Worm (Caenorhabditis elegans) whole organism, L4 larva: ENCODE measurements around the gene K09F6.13.
"Not testable (repeated sequence)": the region's sequence is repeated elsewhere in the genome, so short reads cannot be mapped to it uniquely, and the experiment has no call there.

Source experiments
- D1046.2 ChIP-seq: fragments of 200-800 bp; sonication (Bioruptor generic); IDR thresholded peaks from 2 replicates; pipeline ENCODE4 v1.3.6; 2022; ENCODE audit warnings: missing genetic modification characterization, missing compliant biosample characterization
- F26F4.8 ChIP-seq: fragments of 200-800 bp; sonication (Bioruptor generic); conservative IDR thresholded peaks from 2 replicates; pipeline ENCODE4 v1.3.6; 2022; ENCODE audit warnings: missing genetic modification characterization, missing compliant biosample characterization
- F37D6.2 ChIP-seq: sonication (generic microtip); optimal IDR thresholded peaks from 2 replicates; lab custom pipeline; 2016; ENCODE audit warnings: mild to moderate bottlenecking, missing genetic modification characterization, missing compliant biosample characterization
- T20F7.1 ChIP-seq: fragments of 200-800 bp; sonication (Bioruptor generic); optimal IDR thresholded peaks from 2 replicates; lab custom pipeline; 2018; ENCODE audit warnings: mild to moderate bottlenecking, missing genetic modification characterization, missing compliant biosample characterization
- ZK337.2 ChIP-seq: fragments of 200-800 bp; sonication (Bioruptor generic); IDR thresholded peaks from 2 replicates; pipeline ENCODE4 v1.3.6; 2022; ENCODE audit warnings: missing genetic modification reagents, missing genetic modification characterization, missing compliant biosample characterization
- aha-1 ChIP-seq: fragments of 150-350 bp; peaks from one replicate; lab custom pipeline; 2014; ENCODE audit warnings: missing biosample characterization, missing genetic modification characterization
- ceh-20 ChIP-seq: fragments of 200-800 bp; sonication (Bioruptor generic); IDR thresholded peaks from 2 replicates; pipeline ENCODE4 v1.3.6; 2022; ENCODE audit warnings: missing genetic modification reagents, missing genetic modification characterization, missing compliant biosample characterization
- daf-12 ChIP-seq: fragments of 150-350 bp; optimal IDR thresholded peaks from 2 replicates; lab custom pipeline; 2014; ENCODE audit warnings: missing biosample characterization, missing genetic modification reagents, missing genetic modification characterization
- daf-16 ChIP-seq, 3 experiments: sonication (generic microtip); optimal IDR thresholded peaks; 2 replicates each; lab custom pipeline; 2016 to 2017; ENCODE audit warnings: missing genetic modification characterization in 3 of 3, missing genetic modification reagents in 3 of 3, mild to moderate bottlenecking in 2 of 3, missing compliant biosample characterization in 2 of 3, missing biosample characterization in 1 of 3, moderate library complexity in 1 of 3
- dmd-8 ChIP-seq: fragments of 200-800 bp; sonication (Bioruptor generic); IDR thresholded peaks from 2 replicates; pipeline ENCODE4 v1.3.6; 2022; ENCODE audit warnings: missing genetic modification characterization, missing compliant biosample characterization
- dmd-9 ChIP-seq: fragments of 200-800 bp; sonication (Bioruptor generic); IDR thresholded peaks from 2 replicates; pipeline ENCODE4 v1.3.6; 2022; ENCODE audit warnings: missing genetic modification reagents, missing genetic modification characterization, missing compliant biosample characterization
- dpl-1 ChIP-seq: fragments of 150-350 bp; optimal IDR thresholded peaks from 2 replicates; lab custom pipeline; 2014; ENCODE audit warnings: missing biosample characterization, missing genetic modification reagents, missing genetic modification characterization
- duxl-1 ChIP-seq: sonication (generic microtip); optimal IDR thresholded peaks from 2 replicates; lab custom pipeline; 2016; ENCODE audit warnings: mild to moderate bottlenecking, missing genetic modification characterization, moderate library complexity, missing compliant biosample characterization; ENCODE audit not compliant: poor library complexity
- hif-1 ChIP-seq, 2 experiments: sonication (generic microtip); optimal IDR thresholded peaks; 2 replicates each; lab custom pipeline; 2016 to 2017; ENCODE audit warnings: missing compliant biosample characterization in 2 of 2, missing genetic modification characterization in 2 of 2, missing genetic modification reagents in 2 of 2, missing genotype in 2 of 2, mild to moderate bottlenecking in 1 of 2
- hlh-11 ChIP-seq: fragments of 200-800 bp; sonication (Bioruptor generic); optimal IDR thresholded peaks from 2 replicates; lab custom pipeline; 2018; ENCODE audit warnings: mild to moderate bottlenecking, missing genetic modification characterization, missing compliant biosample characterization
- hmg-1.1 ChIP-seq: fragments of 200-800 bp; sonication (Bioruptor generic); IDR thresholded peaks from 2 replicates; pipeline ENCODE4 v1.3.6; 2022; ENCODE audit warnings: missing genetic modification reagents, missing genetic modification characterization, missing compliant biosample characterization
- lim-7 ChIP-seq: fragments of 200-800 bp; sonication (Bioruptor generic); IDR thresholded peaks from 2 replicates; pipeline ENCODE4 v1.3.6; 2022; ENCODE audit warnings: missing genetic modification characterization, missing compliant biosample characterization
- lin-15B ChIP-seq: fragments of 150-350 bp; sonication (generic microtip); optimal IDR thresholded peaks from 3 replicates; lab custom pipeline; 2014; ENCODE audit warnings: missing biosample characterization, missing genetic modification characterization
- lin-38 ChIP-seq: fragments of 200-800 bp; sonication (Bioruptor generic); IDR thresholded peaks from 2 replicates; pipeline ENCODE4 v1.3.6; 2022; ENCODE audit warnings: missing genetic modification reagents, missing genetic modification characterization, missing compliant biosample characterization
- lin-39 ChIP-seq: fragments of 150-350 bp; optimal IDR thresholded peaks from 2 replicates; lab custom pipeline; 2014; ENCODE audit warnings: missing biosample characterization, missing genetic modification reagents, missing genetic modification characterization
- madf-9 ChIP-seq: fragments of 200-800 bp; sonication (Bioruptor generic); conservative IDR thresholded peaks from 2 replicates; pipeline ENCODE4 v1.3.6; 2022; ENCODE audit warnings: missing genetic modification reagents, missing genetic modification characterization, missing compliant biosample characterization
- mdt-29 ChIP-seq: fragments of 200-800 bp; sonication (Bioruptor generic); IDR thresholded peaks from 2 replicates; pipeline ENCODE4 v1.3.6; 2022; ENCODE audit warnings: missing genetic modification reagents, missing genetic modification characterization, missing compliant biosample characterization
- mxl-2 ChIP-seq: fragments of 200-800 bp; sonication (Bioruptor generic); conservative IDR thresholded peaks from 2 replicates; pipeline ENCODE4 v1.3.6; 2022; ENCODE audit warnings: missing genetic modification reagents, missing genetic modification characterization, missing compliant biosample characterization
- nhr-11 ChIP-seq: fragments of 150-350 bp; optimal IDR thresholded peaks from 2 replicates; lab custom pipeline; 2014; ENCODE audit warnings: missing biosample characterization, missing genetic modification characterization
- nhr-41 ChIP-seq: fragments of 200-800 bp; sonication (Bioruptor generic); IDR thresholded peaks from 2 replicates; pipeline ENCODE4 v1.3.6; 2022; ENCODE audit warnings: missing genetic modification reagents, missing genetic modification characterization, missing compliant biosample characterization
- php-3 ChIP-seq: fragments of 200-800 bp; sonication (Bioruptor generic); IDR thresholded peaks from 2 replicates; pipeline ENCODE4 v1.3.6; 2022; ENCODE audit warnings: missing genetic modification reagents, missing genetic modification characterization, missing compliant biosample characterization
- saeg-2 ChIP-seq: fragments of 200-800 bp; sonication (Bioruptor generic); IDR thresholded peaks from 2 replicates; pipeline ENCODE4 v1.3.6; 2022; ENCODE audit warnings: missing genetic modification reagents, missing genetic modification characterization, missing compliant biosample characterization
- set-16 ChIP-seq: fragments of 200-800 bp; sonication (Bioruptor generic); IDR thresholded peaks from 2 replicates; pipeline ENCODE4 v1.3.6; 2022; ENCODE audit warnings: missing genetic modification reagents, missing genetic modification characterization, missing compliant biosample characterization
- skn-1 ChIP-seq: fragments of 150-350 bp; optimal IDR thresholded peaks from 2 replicates; lab custom pipeline; 2014; ENCODE audit warnings: missing biosample characterization, missing genetic modification characterization
- snpc-1.2 ChIP-seq: fragments of 200-800 bp; sonication (Bioruptor generic); IDR thresholded peaks from 2 replicates; pipeline ENCODE4 v1.3.6; 2022; ENCODE audit warnings: missing genetic modification reagents, missing genetic modification characterization, missing compliant biosample characterization
- spr-3 ChIP-seq: fragments of 200-800 bp; sonication (Bioruptor generic); optimal IDR thresholded peaks from 2 replicates; lab custom pipeline; 2018; ENCODE audit warnings: mild to moderate bottlenecking, missing genetic modification characterization, missing compliant biosample characterization
- tra-1 ChIP-seq: fragments of 200-800 bp; sonication (Bioruptor generic); IDR thresholded peaks from 2 replicates; pipeline ENCODE4 v1.3.6; 2022; ENCODE audit warnings: missing genetic modification reagents, missing genetic modification characterization, missing compliant biosample characterization
- unc-130 ChIP-seq: sonication (generic microtip); optimal IDR thresholded peaks from 2 replicates; lab custom pipeline; 2016; ENCODE audit warnings: missing genetic modification reagents, missing genetic modification characterization, missing compliant biosample characterization
- unc-62 ChIP-seq, 3 experiments: fragments of 150-350 bp in 1 of 3; sonication (generic microtip); optimal IDR thresholded peaks in 2 of 3; peaks in 1 of 3; 1 replicate in 1 of 3; 2 replicates in 2 of 3; lab custom pipeline; 2014 to 2017; ENCODE audit warnings: missing biosample characterization in 3 of 3, missing genetic modification characterization in 3 of 3, missing genetic modification reagents in 3 of 3, missing genotype in 1 of 3
- vab-7 ChIP-seq: fragments of 200-800 bp; sonication (Bioruptor generic); IDR thresholded peaks from 2 replicates; pipeline ENCODE4 v1.3.6; 2022; ENCODE audit warnings: missing genetic modification reagents, missing genetic modification characterization, missing compliant biosample characterization
- zip-11 ChIP-seq: fragments of 200-800 bp; sonication (Bioruptor generic); IDR thresholded peaks from 2 replicates; pipeline ENCODE4 v1.3.6; 2022; ENCODE audit warnings: missing genetic modification characterization, missing compliant biosample characterization
- zip-2 ChIP-seq: fragments of 150-350 bp; optimal IDR thresholded peaks from 2 replicates; lab custom pipeline; 2014; ENCODE audit warnings: missing biosample characterization, missing genetic modification characterization
- ztf-11 ChIP-seq: fragments of 150-350 bp; optimal IDR thresholded peaks from 2 replicates; lab custom pipeline; 2014; ENCODE audit warnings: missing biosample characterization, missing genetic modification characterization

The K09F6.13 gene

DNA sequence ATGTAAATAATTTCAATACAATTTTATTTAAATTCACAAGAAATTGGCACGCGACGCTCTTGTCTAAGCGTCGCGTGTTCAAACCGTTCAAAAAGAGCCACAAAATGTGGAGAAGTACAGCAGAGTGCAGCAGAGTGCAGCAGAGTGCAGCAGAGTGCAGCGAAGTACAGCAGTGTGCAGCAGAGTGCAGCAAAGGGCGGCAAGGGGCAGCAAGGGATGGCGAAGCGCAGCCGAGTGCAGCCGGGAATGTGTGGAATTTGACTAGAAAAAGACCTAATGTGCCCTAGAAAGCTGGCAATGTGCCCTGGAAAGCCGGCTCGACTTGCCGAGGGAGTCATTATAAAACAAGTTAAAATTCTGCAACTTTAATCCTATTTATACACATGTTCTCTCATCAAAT, 9.7 kb upstream of the K09F6.13 start, which contains the start of gene K09F6.6:
K09F6.6 (minus strand) TSS at position 43 of the 400 bp plus-strand sequence.
- no peak for TF ChIP-seq saeg-2
- TF ChIP-seq dmd-9 (GFP tag; lab: Robert Waterston, UW) = no peak
- TF ChIP-seq D1046.2 (GFP tag; lab: Robert Waterston, UW) = 0 out of 2 replicates have a peak, but pooled peaks have one; percentile 11
- no peak for TF ChIP-seq snpc-1.2 (GFP tag; lab: Robert Waterston, UW)
- peak; percentile 70 for TF ChIP-seq set-16
- TF ChIP-seq F26F4.8 (GFP tag; lab: Robert Waterston, UW) = 0 out of 2 replicates have a peak, but pooled peaks have one; percentile 47
- TF ChIP-seq unc-130 (GFP tag; lab: Kevin White, UChicago) = no peak
- peak; percentile 27; the same call in 1 of the 2 replicates for TF ChIP-seq ZK337.2 (GFP tag; lab: Robert Waterston, UW)
- TF ChIP-seq mdt-29 = no peak
- no peak for TF ChIP-seq mxl-2 (GFP tag; lab: Robert Waterston, UW)

ce11 chrII:2279839-2280238, 9.1 kb upstream of the K09F6.13 start, which contains the start of gene K09F6.11:
TSS of gene K09F6.11 (plus strand) at chrII:2280139.
- TF ChIP-seq ztf-11 (tag; lab: Kevin White, UChicago) (no peak), unc-62 (GFP tag; optimal IDR thresholded peaks at IDR 0.05 in 1 of 2; lab: Kevin White, UChicago) (peak in 1 of 2 experiments; percentile 48), unc-62 (tag; optimal IDR thresholded peaks at IDR 0.05; lab: Kevin White, UChicago) (no peak)

DNA sequence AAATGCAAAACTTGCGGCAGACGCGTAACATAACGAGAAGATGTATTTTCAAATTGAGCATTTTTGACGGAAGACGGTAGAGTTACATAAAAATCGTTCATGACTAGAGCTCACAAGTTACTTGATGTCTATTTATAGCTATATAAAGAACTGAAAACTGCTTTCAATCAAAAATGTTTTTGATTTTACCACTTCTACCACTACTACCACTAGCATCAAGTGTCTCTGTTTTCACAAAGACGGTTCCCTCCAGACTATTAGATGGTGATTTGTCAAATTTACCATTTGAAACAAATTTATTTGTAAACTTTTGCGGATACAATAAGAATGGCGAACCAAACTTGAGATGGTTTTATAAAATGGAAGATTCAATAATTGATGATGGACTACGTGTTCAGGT, 6.3 kb upstream of the K09F6.13 start, which contains the start of gene K09F6.9:
K09F6.9 (minus strand) TSS at position 101 of the 400 bp plus-strand sequence.
- not testable (repeated sequence) for TF ChIP-seq php-3 (GFP tag; lab: Robert Waterston, UW); nhr-41; hif-1 (tag; optimal IDR thresholded peaks at IDR 0.05; lab: Kevin White, UChicago)

ce11 chrII:2284703-2285102, 4.2 kb upstream of the K09F6.13 start:
- TF ChIP-seq unc-62 (GFP tag; optimal IDR thresholded peaks at IDR 0.05 in 1 of 2; lab: Kevin White, UChicago) (peak in 1 of 2 experiments; percentile 92), unc-62 (tag; optimal IDR thresholded peaks at IDR 0.05; lab: Kevin White, UChicago) (no peak), F37D6.2 (no peak), saeg-2 (no peak), dmd-8 (no peak), daf-12 (tag; lab: Kevin White, UChicago) (no peak)

DNA sequence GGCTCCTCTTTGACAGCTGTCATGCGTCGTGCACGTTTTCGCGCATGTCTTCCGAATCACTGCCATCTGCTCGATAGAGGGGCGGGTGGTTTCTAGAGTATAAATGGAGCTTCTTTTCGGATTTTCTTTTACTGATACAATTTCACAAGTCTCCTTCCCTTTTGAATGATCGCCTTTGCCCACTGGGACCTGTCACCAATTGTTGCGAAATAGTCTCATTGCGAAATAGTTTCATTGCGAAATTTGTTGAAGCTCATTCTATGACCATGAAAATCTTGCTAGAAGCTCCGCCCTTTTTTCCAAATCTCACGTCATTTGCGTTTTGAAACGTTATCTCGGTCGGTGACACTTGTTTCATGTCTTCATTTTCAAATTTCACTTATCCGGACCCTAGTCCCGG, 527 bp downstream of the K09F6.13 start:
- no peak for TF ChIP-seq spr-3
- TF ChIP-seq hif-1 (tag; optimal IDR thresholded peaks at IDR 0.05; lab: Kevin White, UChicago) = peak in 1 of 2 experiments; percentile 16
- TF ChIP-seq nhr-11 = peak; percentile 22
- TF ChIP-seq skn-1 (tag; lab: Kevin White, UChicago) = no peak
- TF ChIP-seq aha-1 (tag; lab: Kevin White, UChicago) = no peak
- no peak for TF ChIP-seq duxl-1 (tag; lab: Kevin White, UChicago)
- TF ChIP-seq hlh-11 (tag; lab: Kevin White, UChicago) = no peak
- TF ChIP-seq unc-62 (GFP tag; optimal IDR thresholded peaks at IDR 0.05 in 1 of 2; lab: Kevin White, UChicago) = peak in 1 of 2 experiments; percentile 95
- TF ChIP-seq unc-62 (tag; optimal IDR thresholded peaks at IDR 0.05; lab: Kevin White, UChicago) = no peak
- TF ChIP-seq T20F7.1 (GFP tag; lab: Kevin White, UChicago) = no peak
- no peak for TF ChIP-seq madf-9 (GFP tag; lab: Robert Waterston, UW)
- TF ChIP-seq lin-38 (GFP tag; lab: Robert Waterston, UW) = no peak
- no peak for TF ChIP-seq dmd-8
- TF ChIP-seq vab-7 (GFP tag; lab: Robert Waterston, UW) = peak; percentile 55; the same call in 1 of the 2 replicates
- peak; percentile 72; the same call in 1 of the 2 replicates for TF ChIP-seq ceh-20

ce11 chrII:2292027-2292426, 3.1 kb downstream of the K09F6.13 start, which contains the start of gene K09F6.7:
TSS of gene K09F6.7 (minus strand) at chrII:2292127.
- TF ChIP-seq zip-11 (GFP tag; lab: Robert Waterston, UW) (no peak), tra-1 (GFP tag; lab: Robert Waterston, UW) (no peak), zip-2 (tag; lab: Kevin White, UChicago) (no peak), hmg-1.1 (GFP tag; lab: Robert Waterston, UW) (no peak), lin-15B (tag; lab: Kevin White, UChicago) (no peak), dpl-1 (GFP tag; lab: Kevin White, UChicago) (no peak), daf-16 (GFP tag; optimal IDR thresholded peaks at IDR 0.05; lab: Kevin White, UChicago) (no peak), daf-16 (tag; optimal IDR thresholded peaks at IDR 0.05; lab: Kevin White, UChicago) (no peak), saeg-2 (no peak), lin-39 (tag; lab: Kevin White, UChicago) (no peak), lim-7 (GFP tag; lab: Robert Waterston, UW) (no peak), mxl-2 (GFP tag; lab: Robert Waterston, UW) (no peak)
